Worm (Caenorhabditis elegans) whole organism, dauer: ENCODE results near the gene T09B9.4.

Experiments used
- unc-62 ChIP-seq: sonication (generic microtip); optimal IDR thresholded peaks from 2 replicates; lab custom pipeline; 2017; ENCODE audit warnings: missing biosample characterization, missing genetic modification reagents, missing genetic modification characterization

T09B9.4 gene

DNA sequence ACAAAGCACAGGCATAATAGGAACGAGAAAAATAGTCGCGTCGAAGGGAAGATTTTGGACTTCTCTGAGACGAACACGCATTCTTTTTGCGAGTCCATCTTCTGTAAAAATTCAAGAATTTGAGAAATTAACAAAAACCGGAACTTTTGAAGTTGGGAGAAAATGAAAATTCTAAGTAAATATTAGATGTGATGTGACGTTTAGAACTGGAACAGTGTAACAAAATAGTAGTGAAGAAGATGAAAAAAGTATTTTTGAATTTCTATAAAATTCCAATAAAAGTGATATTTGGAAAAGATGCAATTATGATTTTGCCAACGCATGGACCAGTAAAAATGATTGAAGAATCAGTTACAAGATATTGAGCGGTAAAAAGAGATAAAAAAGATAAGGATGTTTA lies 9.3 kb downstream of the T09B9.4 start, which contains the start of gene slc-17.9:
TSS of gene slc-17.9 (minus strand) at position 101 of the 400 bp plus-strand sequence.
- TF ChIP-seq unc-62 (GFP tag; lab: Kevin White, UChicago): no peak

DNA sequence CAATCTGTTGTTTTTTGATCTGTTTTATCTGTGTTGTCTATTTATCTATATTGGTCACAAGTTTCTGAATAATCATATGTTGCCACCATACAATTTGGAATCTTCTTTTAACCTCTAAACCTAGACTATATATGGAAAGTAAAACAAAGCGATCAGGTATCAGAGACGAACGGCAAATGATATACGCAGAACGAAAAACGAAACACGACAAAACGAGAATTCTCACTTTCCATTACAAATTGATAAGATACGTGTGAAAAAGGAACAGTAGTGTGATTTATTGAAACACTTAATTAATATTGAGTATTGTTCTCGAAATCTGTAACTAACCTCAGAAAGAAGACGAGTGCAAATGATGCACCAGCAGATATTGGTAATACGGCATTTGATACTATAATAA lies 10.2 kb downstream of the T09B9.4 start:
- TF ChIP-seq unc-62 (GFP tag; lab: Kevin White, UChicago): no peak

DNA sequence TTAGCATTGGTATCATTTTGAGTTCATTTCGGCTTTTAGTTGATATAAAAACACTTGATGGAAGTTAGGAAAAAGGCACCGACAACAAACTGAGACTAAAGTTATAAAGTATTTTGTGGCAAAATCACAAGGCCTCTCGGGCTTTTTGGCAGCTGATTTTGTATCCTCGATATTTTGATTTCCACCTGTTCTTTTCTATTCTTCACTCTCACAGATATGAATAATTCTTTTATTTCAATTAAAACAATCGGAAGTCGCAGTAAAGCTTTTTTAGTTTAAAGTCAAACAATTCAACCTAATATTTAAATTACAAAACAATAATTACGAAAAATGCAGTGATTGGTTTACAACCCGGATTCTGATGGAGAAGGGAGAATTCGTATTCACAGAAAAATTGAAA lies 12.9 kb downstream of the T09B9.4 start, which contains the start of gene T09B9.3:
TSS of gene T09B9.3 (minus strand) at position 101 of the 400 bp plus-strand sequence.
- no peak for TF ChIP-seq unc-62 (GFP tag; lab: Kevin White, UChicago)

DNA sequence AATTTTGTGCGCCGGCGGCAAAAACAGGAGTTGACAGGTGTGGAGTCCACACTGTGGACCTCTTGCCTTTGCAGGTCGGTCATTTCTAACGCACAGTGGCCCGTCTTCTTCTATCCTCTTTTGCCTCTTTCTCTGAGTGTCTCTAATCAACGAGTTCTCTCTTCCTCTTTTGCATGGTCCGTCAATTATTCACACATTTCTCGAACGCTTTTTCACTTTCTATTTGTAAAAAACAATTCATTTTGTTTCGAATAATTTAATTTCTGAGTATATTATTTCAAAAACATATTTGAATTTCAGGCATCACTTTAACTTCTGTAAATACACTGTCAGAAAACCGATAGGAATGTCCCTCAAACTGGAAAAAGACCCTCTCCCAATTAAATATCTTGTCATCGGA lies 17.2 kb downstream of the T09B9.4 start, which contains the start of gene T09B9.1:
TSS of gene T09B9.1 (plus strand) at position 301 of the 400 bp plus-strand sequence.
- TF ChIP-seq unc-62 (GFP tag; lab: Kevin White, UChicago): no peak

DNA sequence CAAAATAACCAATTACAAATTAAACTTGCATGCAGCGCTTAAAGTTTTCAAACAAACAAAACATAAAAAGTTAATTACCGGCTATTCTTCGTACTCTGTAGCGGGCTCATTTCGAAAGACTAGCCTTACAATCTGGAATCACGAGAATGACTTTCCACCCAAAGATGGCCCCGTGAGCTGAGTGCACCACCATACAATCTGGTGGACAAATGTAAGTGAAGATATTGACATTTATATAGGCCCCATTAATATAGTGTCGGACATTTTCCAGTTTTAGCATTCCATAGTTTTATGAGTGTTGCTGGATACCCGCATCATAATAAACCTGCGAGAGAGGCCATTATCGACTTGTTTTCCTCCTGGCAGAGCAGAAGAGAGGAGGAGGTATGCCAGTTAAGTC lies 19.6 kb downstream of the T09B9.4 start:
- TF ChIP-seq unc-62 (GFP tag; lab: Kevin White, UChicago): no peak

DNA sequence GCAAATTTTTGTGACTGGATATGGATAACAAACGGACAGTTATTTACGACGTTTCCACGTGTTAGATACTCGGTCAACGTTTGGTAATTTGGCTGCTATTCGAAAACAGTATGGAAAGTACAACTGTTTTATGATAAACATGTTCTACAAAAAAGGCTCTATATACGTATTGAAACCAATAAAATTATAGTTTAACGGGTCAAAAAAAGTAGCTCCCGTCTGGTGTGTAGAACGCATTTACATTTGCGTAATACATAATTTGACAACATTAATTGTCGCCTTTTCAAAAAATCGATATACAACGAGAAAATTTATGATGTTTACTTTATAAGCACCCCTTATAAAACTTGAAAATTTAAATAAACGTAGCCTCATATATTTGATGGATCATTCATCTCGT lies 32.1 kb downstream of the T09B9.4 start:
- TF ChIP-seq unc-62 (GFP tag; lab: Kevin White, UChicago): no peak

DNA sequence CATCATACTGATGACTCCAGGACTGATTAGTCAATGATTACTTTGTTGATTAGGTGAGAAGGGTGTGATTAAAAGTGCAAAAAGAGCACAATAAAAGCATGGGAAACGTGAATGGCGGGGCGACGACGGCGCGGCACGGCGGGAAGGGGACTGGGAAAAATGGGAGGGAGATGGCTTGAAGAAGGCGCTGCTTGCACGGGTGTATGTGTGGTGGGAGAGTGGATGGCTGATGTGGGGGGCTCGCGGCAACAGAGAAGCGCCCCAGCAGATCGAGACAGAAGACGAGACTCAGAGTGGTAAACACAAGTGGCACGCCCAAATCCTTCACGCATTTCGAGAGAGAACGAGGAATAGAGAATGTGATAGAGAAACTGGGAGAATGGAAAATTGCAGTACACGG lies 36.4 kb downstream of the T09B9.4 start, which contains the start of gene F15G9.5:
TSS of gene F15G9.5 (minus strand) at position 159 of the 400 bp plus-strand sequence.
- TF ChIP-seq unc-62 (GFP tag; lab: Kevin White, UChicago): no peak

DNA sequence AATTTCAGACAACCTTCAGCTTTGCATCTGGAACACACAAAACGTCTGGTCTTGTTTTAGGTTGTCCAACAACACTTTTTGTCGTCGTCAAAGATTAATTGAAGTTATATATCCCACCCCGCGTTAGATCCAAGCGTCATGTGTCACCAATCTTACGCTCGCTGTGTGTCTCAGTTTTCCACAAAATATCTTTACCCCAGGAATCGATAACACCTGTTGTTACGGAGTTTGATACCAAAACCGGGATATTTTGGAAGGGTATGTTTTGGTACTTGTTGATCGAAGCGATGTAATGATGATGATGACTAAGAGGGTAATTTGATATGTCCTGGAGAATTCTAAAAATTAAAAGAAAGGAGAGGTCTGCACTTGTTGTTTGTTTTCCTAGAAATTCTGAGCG lies 38.7 kb downstream of the T09B9.4 start:
- no peak for TF ChIP-seq unc-62 (GFP tag; lab: Kevin White, UChicago)
